Worm (Caenorhabditis elegans) whole organism, L2 larva: ENCODE results near the gene R03G8.1.

Experiments used
- F13H6.1 ChIP-seq: sonication (generic microtip); optimal IDR thresholded peaks from 2 replicates; lab custom pipeline; 2016; ENCODE audit warnings: missing genetic modification characterization, missing compliant biosample characterization
- R02D3.7 ChIP-seq: fragments of 150-350 bp; optimal IDR thresholded peaks from 2 replicates; lab custom pipeline; 2014; ENCODE audit warnings: missing biosample characterization, missing genetic modification characterization
- Y55F3AM.14 ChIP-seq: fragments of 200-800 bp; sonication (Bioruptor generic); optimal IDR thresholded peaks from 2 replicates; lab custom pipeline; 2018; ENCODE audit warnings: mild to moderate bottlenecking, missing genetic modification characterization, missing compliant biosample characterization
- blmp-1 ChIP-seq: sonication (generic microtip); optimal IDR thresholded peaks from 2 replicates; lab custom pipeline; 2017; ENCODE audit warnings: missing genetic modification characterization, mild to moderate bottlenecking, missing compliant biosample characterization, antibody characterized with exemption, moderate library complexity; ENCODE audit not compliant: insufficient read depth
- lin-13 ChIP-seq: fragments of 150-350 bp; optimal IDR thresholded peaks from 2 replicates; lab custom pipeline; 2014; ENCODE audit warnings: missing biosample characterization, missing genetic modification reagents, missing genetic modification characterization
- nhr-21 ChIP-seq: fragments of 150-350 bp; optimal IDR thresholded peaks from 2 replicates; lab custom pipeline; 2014; ENCODE audit warnings: missing biosample characterization, missing genetic modification characterization
- peb-1 ChIP-seq: fragments of 150-350 bp; optimal IDR thresholded peaks from 2 replicates; lab custom pipeline; 2014; ENCODE audit warnings: missing biosample characterization, missing genetic modification characterization
- sem-4 ChIP-seq: fragments of 150-350 bp; optimal IDR thresholded peaks from 2 replicates; lab custom pipeline; 2014; ENCODE audit warnings: missing biosample characterization, missing genetic modification reagents, missing genetic modification characterization
- unc-55 ChIP-seq: fragments of 150-350 bp; sonication (generic microtip); optimal IDR thresholded peaks from 3 replicates; lab custom pipeline; 2014; ENCODE audit warnings: missing biosample characterization, missing genetic modification reagents, missing genetic modification characterization
- ztf-11 ChIP-seq: sonication (generic microtip); optimal IDR thresholded peaks from 2 replicates; lab custom pipeline; 2017; ENCODE audit warnings: missing biosample characterization, missing genetic modification characterization

R03G8.1 gene

ce11 chrX:13134807-13135206 lies 50.4 kb downstream of the R03G8.1 start, which contains the start of gene F09A5.2:
TSS of gene F09A5.2 (plus strand) at chrX:13135107.
- TF ChIP-seq sem-4, result no peak
- no peak for TF ChIP-seq F13H6.1 (tag; lab: Kevin White, UChicago)
- TF ChIP-seq nhr-21 (tag; lab: Kevin White, UChicago), result no peak
- TF ChIP-seq unc-55 (GFP tag; lab: Kevin White, UChicago), result no peak
- TF ChIP-seq blmp-1 (tag; lab: Kevin White, UChicago), result no peak
- TF ChIP-seq peb-1, result no peak
- TF ChIP-seq ztf-11 (tag; lab: Kevin White, UChicago), result no peak
- no peak for TF ChIP-seq R02D3.7
- TF ChIP-seq lin-13 (GFP tag; lab: Kevin White, UChicago), result no peak
- TF ChIP-seq Y55F3AM.14 (GFP tag; lab: Kevin White, UChicago), result no peak
- TF ChIP-seq, all 48 proteins: peak for 0
